Fruit fly (Drosophila melanogaster): ENCODE measurements around the gene verm.
"Not testable (repeated sequence)": the region's sequence is repeated elsewhere in the genome, so short reads cannot be mapped to it uniquely, and the experiment has no call there.

Gene verm

dm6 chr3L:19695057-19695627, at the start of gene verm (continued):
- TF ChIP-seq zen2 (GFP tag; IDR thresholded peaks at IDR 0.05; ENCODE audit: partially characterized antibody) (no peak), Opbp (GFP tag; IDR thresholded peaks at IDR 0.05; ENCODE audit: partially characterized antibody) (0 out of 3 replicates have a peak, but pooled peaks have one; percentile 33)

- not testable (repeated sequence) for TF ChIP-seq bbx (GFP tag; IDR thresholded peaks at IDR 0.05; ENCODE audit: partially characterized antibody); HmgD (GFP tag; optimal IDR thresholded peaks at IDR 0.05); CG31388 (GFP tag; optimal IDR thresholded peaks at IDR 0.05)
These were observed 33.6 kb upstream of the verm start, which contains the start of gene CG42529 for dm6 chr3L:19728694-19729093. Gene CG42529, plus strand, starts transcription at chr3L:19728994.

- TF ChIP-seq CG12391 (tag; optimal IDR thresholded peaks at IDR 0.05); CG15696 (tag; optimal IDR thresholded peaks at IDR 0.05); btn (GFP tag; optimal IDR thresholded peaks at IDR 0.05): not testable (repeated sequence)
These were observed 23.2 kb upstream of the verm start, which contains the start of gene Trpml for dm6 chr3L:19718228-19718627. Gene Trpml, minus strand, starts transcription at chr3L:19718328.

- no peak for TF ChIP-seq CoRest (tag; optimal IDR thresholded peaks at IDR 0.05)
- TF ChIP-seq hkb (optimal IDR thresholded peaks at IDR 0.05): no peak
- no peak for TF ChIP-seq hkb (GFP tag; IDR thresholded peaks at IDR 0.05)
- no peak for TF ChIP-seq CG4617 (GFP tag; optimal IDR thresholded peaks at IDR 0.05; ENCODE audit: borderline replicate concordance)
- TF ChIP-seq psq (GFP tag; optimal IDR thresholded peaks at IDR 0.05): no peak
- no peak for TF ChIP-seq CG34422 (GFP tag; IDR thresholded peaks at IDR 0.05)
- no peak for TF ChIP-seq Vsx1 (GFP tag; optimal IDR thresholded peaks at IDR 0.05)
- TF ChIP-seq CG11456 (GFP tag; IDR thresholded peaks at IDR 0.05): no peak
- no peak for TF ChIP-seq D19B (GFP tag; optimal IDR thresholded peaks at IDR 0.05)
- 0 out of 3 replicates have a peak, but pooled peaks have one; percentile 17 for TF ChIP-seq tgo (GFP tag; IDR thresholded peaks at IDR 0.05)
- no peak for TF ChIP-seq ken (GFP tag; IDR thresholded peaks at IDR 0.05)
- TF ChIP-seq CG9797 (GFP tag; optimal IDR thresholded peaks at IDR 0.05): no peak
- 0 out of 3 replicates have a peak, but pooled peaks have one; percentile 29 for TF ChIP-seq ci (GFP tag; IDR thresholded peaks at IDR 0.05)
- TF ChIP-seq ERR (GFP tag; optimal IDR thresholded peaks at IDR 0.05): no peak
- TF ChIP-seq grn (GFP tag; optimal IDR thresholded peaks at IDR 0.05): peak; percentile 66
- no peak for TF ChIP-seq CG2120 (GFP tag; optimal IDR thresholded peaks at IDR 0.05)
- TF ChIP-seq HLHmδ (GFP tag; optimal IDR thresholded peaks at IDR 0.05): no peak
- TF ChIP-seq CG1832 (GFP tag; optimal IDR thresholded peaks at IDR 0.05): no peak
- peak; percentile 8; the same call in 1 of the 2 replicates for TF ChIP-seq CG32532 (GFP tag; IDR thresholded peaks at IDR 0.05)
- TF ChIP-seq CG7745 (tag; optimal IDR thresholded peaks at IDR 0.05): no peak
- no peak for TF ChIP-seq CG11398 (GFP tag; optimal IDR thresholded peaks at IDR 0.05)
- TF ChIP-seq hb (GFP tag; IDR thresholded peaks at IDR 0.05; ENCODE audit: partially characterized antibody): no peak
- TF ChIP-seq Hand (GFP tag; optimal IDR thresholded peaks at IDR 0.05): no peak
- no peak for TF ChIP-seq Sox102F (GFP tag; optimal IDR thresholded peaks at IDR 0.05)
- no peak for TF ChIP-seq Ravus (GFP tag; IDR thresholded peaks at IDR 0.05)
- no peak for TF ChIP-seq Doc2 (GFP tag; IDR thresholded peaks at IDR 0.05)
- peak; percentile 37 for TF ChIP-seq Jarid2 (GFP tag; optimal IDR thresholded peaks at IDR 0.05)
- TF ChIP-seq CG11696 (GFP tag; IDR thresholded peaks at IDR 0.05): no peak
- no peak for TF ChIP-seq CG7271 (tag; optimal IDR thresholded peaks at IDR 0.05)
- TF ChIP-seq shn (GFP tag; optimal IDR thresholded peaks at IDR 0.05): no peak
- TF ChIP-seq CG30020 (tag; optimal IDR thresholded peaks at IDR 0.05): no peak
- no peak for TF ChIP-seq Lhr (GFP tag; optimal IDR thresholded peaks at IDR 0.05)
- peak; percentile 78; the same call in 1 of the 4 replicates for TF ChIP-seq chinmo (GFP tag; IDR thresholded peaks at IDR 0.05; ENCODE audit: partially characterized antibody)
- TF ChIP-seq CG12744 (GFP tag; optimal IDR thresholded peaks at IDR 0.05): no peak
- TF ChIP-seq kni (GFP tag; optimal IDR thresholded peaks at IDR 0.05): peak; percentile 76
- no peak for TF ChIP-seq chm (GFP tag; IDR thresholded peaks at IDR 0.05)
These were observed 12.6 kb upstream of the verm start, which contains the start of gene serp for dm6 chr3L:19707570-19708146. Gene serp, minus strand, starts transcription at chr3L:19708015.

Data from whole organism, embryonic.